Fruit fly (Drosophila melanogaster) whole organism, adult: Measurements from ENCODE around the gene CG12182.

Source experiments
- CG12768 ChIP-seq: fragments of 200-800 bp; sonication (Bioruptor generic); optimal IDR thresholded peaks from 2 replicates; lab custom pipeline; 2017; ENCODE audit warnings: missing biosample characterization, missing genetic modification characterization, mild to moderate bottlenecking, moderate library complexity, missing genetic modification reagents
- CG1620 ChIP-seq: fragments of 200-800 bp; sonication (Bioruptor generic); optimal IDR thresholded peaks from 2 replicates; lab custom pipeline; 2016; ENCODE audit warnings: missing biosample characterization, missing genetic modification characterization
- CG5204 ChIP-seq: fragments of 200-800 bp; sonication (Bioruptor generic); optimal IDR thresholded peaks from 2 replicates; lab custom pipeline; 2016; ENCODE audit warnings: missing biosample characterization, missing genetic modification characterization
- Clk ChIP-seq: fragments of 200-800 bp; sonication (Bioruptor generic); optimal IDR thresholded peaks from 2 replicates; lab custom pipeline; 2017; ENCODE audit warnings: missing biosample characterization, missing genetic modification characterization
- Hr96 ChIP-seq: fragments of 200-800 bp; sonication (Bioruptor generic); optimal IDR thresholded peaks from 2 replicates; lab custom pipeline; 2016; ENCODE audit warnings: missing biosample characterization, missing genetic modification characterization
- Mnt ChIP-seq: fragments of 200-800 bp; sonication (Bioruptor generic); optimal IDR thresholded peaks from 2 replicates; lab custom pipeline; 2016; ENCODE audit warnings: missing biosample characterization, mild to moderate bottlenecking, missing genetic modification characterization
- cic ChIP-seq: fragments of 200-800 bp; sonication (Bioruptor generic); optimal IDR thresholded peaks from 2 replicates; lab custom pipeline; 2017; ENCODE audit warnings: missing biosample characterization, mild to moderate bottlenecking, missing genetic modification characterization, moderate library complexity
- cnc ChIP-seq, 2 experiments: fragments of >200 bp; optimal IDR thresholded peaks; 2 replicates each; lab custom pipeline; 2017
- kay ChIP-seq: fragments of 200-800 bp; sonication (Bioruptor generic); peaks from one replicate; lab custom pipeline; 2016; ENCODE audit warnings: missing biosample characterization, missing genetic modification characterization, borderline replicate concordance
- pad ChIP-seq: fragments of 200-800 bp; sonication (Bioruptor generic); optimal IDR thresholded peaks from 3 replicates; lab custom pipeline; 2017; ENCODE audit warnings: missing biosample characterization, missing genetic modification characterization, mild to moderate bottlenecking, moderate library complexity, missing genetic modification reagents
- toe ChIP-seq: fragments of 200-800 bp; sonication (Bioruptor generic); optimal IDR thresholded peaks from 2 replicates; lab custom pipeline; 2016; ENCODE audit warnings: missing biosample characterization, missing genetic modification characterization

DNA sequence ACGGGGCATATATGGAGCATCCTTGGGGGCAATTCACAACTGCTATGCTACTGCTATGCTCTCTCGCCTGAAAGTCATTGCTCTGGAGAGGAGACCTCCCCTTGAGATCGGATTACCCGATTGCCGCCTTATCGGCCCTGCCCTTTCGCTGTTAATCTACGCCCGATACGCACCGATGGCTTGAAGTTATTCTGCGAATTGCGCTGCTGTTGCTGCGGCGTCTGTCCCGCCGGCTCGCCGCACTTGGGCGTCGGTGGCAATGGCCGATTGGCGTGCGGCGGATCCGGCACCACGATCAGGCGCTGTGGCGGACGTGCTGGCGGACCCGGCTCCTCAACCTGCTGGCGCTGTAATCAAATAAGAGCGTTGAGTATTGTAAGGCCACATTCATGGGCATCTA is 33.4 kb downstream of the CG12182 start:
- TF ChIP-seq cnc (optimal IDR thresholded peaks at IDR 0.05; lab: Kevin White, UChicago) (no peak), kay (GFP tag; lab: Kevin White, UChicago) (no peak), CG5204 (GFP tag; lab: Kevin White, UChicago) (no peak), CG1620 (GFP tag; lab: Kevin White, UChicago) (no peak), cic (GFP tag; lab: Kevin White, UChicago) (no peak), Clk (GFP tag; lab: Kevin White, UChicago) (no peak), pad (GFP tag; lab: Kevin White, UChicago) (no peak), toe (GFP tag; lab: Kevin White, UChicago) (no peak), Mnt (GFP tag; lab: Kevin White, UChicago) (no peak), CG12768 (GFP tag; lab: Kevin White, UChicago) (no peak), Hr96 (GFP tag; lab: Kevin White, UChicago) (no peak)
